Fruit fly (Drosophila melanogaster): ENCODE measurements around the gene Lgr4.

Gene Lgr4

DNA sequence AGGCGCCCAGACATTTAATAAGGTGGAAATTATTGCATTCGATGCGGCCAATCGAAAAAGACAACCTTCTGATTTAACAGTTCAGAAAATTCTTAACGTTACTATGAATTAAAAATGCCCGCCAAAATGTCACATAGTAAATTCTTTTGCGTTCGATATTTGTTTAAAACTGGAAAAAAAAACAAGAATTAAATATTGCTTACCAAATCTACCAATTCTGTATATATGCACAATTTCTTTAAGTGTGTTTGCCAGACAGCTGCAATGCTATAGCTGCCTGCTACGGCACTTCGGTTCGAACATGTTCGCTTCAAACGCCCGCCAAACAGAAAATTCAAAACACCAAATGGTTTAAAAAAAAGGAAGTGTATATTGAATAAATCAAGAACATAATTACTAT, 25.1 kb upstream of the Lgr4 start (continued):
- TF ChIP-seq CG14441 (GFP tag; IDR thresholded peaks at IDR 0.05), result peak; percentile 73
- peak; percentile 56 for TF ChIP-seq CG13624 (GFP tag; optimal IDR thresholded peaks at IDR 0.05)
- peak; percentile 46 for TF ChIP-seq cato (GFP tag; optimal IDR thresholded peaks at IDR 0.05; ENCODE audit: borderline replicate concordance)
- TF ChIP-seq CkIIα-i1 (GFP tag; IDR thresholded peaks at IDR 0.05), result no peak
- TF ChIP-seq CG4854 (GFP tag; optimal IDR thresholded peaks at IDR 0.05), result peak; percentile 49
- TF ChIP-seq Dfd (GFP tag; optimal IDR thresholded peaks at IDR 0.05), result no peak
- peak; percentile 72 for TF ChIP-seq Atf-2 (GFP tag; optimal IDR thresholded peaks at IDR 0.05)
- TF ChIP-seq crol (GFP tag; IDR thresholded peaks at IDR 0.05), result no peak
- peak; percentile 74 for TF ChIP-seq CG17359 (tag; optimal IDR thresholded peaks at IDR 0.05)
- peak; percentile 39 for TF ChIP-seq Sox100B (GFP tag; optimal IDR thresholded peaks at IDR 0.05)
- peak; percentile 45 for TF ChIP-seq CG12236 (GFP tag; optimal IDR thresholded peaks at IDR 0.05)
- no peak for TF ChIP-seq zen2 (GFP tag; IDR thresholded peaks at IDR 0.05; ENCODE audit: partially characterized antibody)
- TF ChIP-seq dimm (GFP tag; IDR thresholded peaks at IDR 0.05), result no peak
- peak; percentile 73 for TF ChIP-seq CG34422 (GFP tag; IDR thresholded peaks at IDR 0.05)
- no peak for TF ChIP-seq Vsx1 (GFP tag; optimal IDR thresholded peaks at IDR 0.05)
- TF ChIP-seq Mrtf (GFP tag; IDR thresholded peaks at IDR 0.05), result peak; percentile 64; the same call in 2 of the 3 replicates
- peak; percentile 47 for TF ChIP-seq CG4730 (GFP tag; IDR thresholded peaks at IDR 0.05)
- TF ChIP-seq grau (tag; optimal IDR thresholded peaks at IDR 0.05), result peak; percentile 51
- TF ChIP-seq CG9437 (GFP tag; optimal IDR thresholded peaks at IDR 0.05), result peak; percentile 34
- TF ChIP-seq CG30431 (GFP tag; optimal IDR thresholded peaks at IDR 0.05), result peak; percentile 16
- TF ChIP-seq Bgb (GFP tag; IDR thresholded peaks at IDR 0.05; ENCODE audit: partially characterized antibody), result no peak
- peak; percentile 72 for TF ChIP-seq CG4424 (GFP tag; optimal IDR thresholded peaks at IDR 0.05)
- peak; percentile 35 for TF ChIP-seq vfl (GFP tag; optimal IDR thresholded peaks at IDR 0.05)
- peak; percentile 60 for TF ChIP-seq bab2 (GFP tag; optimal IDR thresholded peaks at IDR 0.05)
- TF ChIP-seq CG4617 (GFP tag; optimal IDR thresholded peaks at IDR 0.05; ENCODE audit: borderline replicate concordance), result no peak
- TF ChIP-seq CG10565 (GFP tag; optimal IDR thresholded peaks at IDR 0.05), result no peak
- no peak for TF ChIP-seq Hey (tag; optimal IDR thresholded peaks at IDR 0.05)
- peak; percentile 36 for TF ChIP-seq disco-r (GFP tag; optimal IDR thresholded peaks at IDR 0.05)
- TF ChIP-seq CG4820 (GFP tag; optimal IDR thresholded peaks at IDR 0.05), result peak; percentile 51
- peak; percentile 4 for TF ChIP-seq CG12299 (tag; optimal IDR thresholded peaks at IDR 0.05)
- no peak for TF ChIP-seq CG8924 (tag; optimal IDR thresholded peaks at IDR 0.05)
- peak; percentile 65 for TF ChIP-seq H15 (GFP tag; IDR thresholded peaks at IDR 0.05)
- peak; percentile 37 for TF ChIP-seq ap (GFP tag; IDR thresholded peaks at IDR 0.05)
- peak; percentile 22 for TF ChIP-seq CG17802 (tag; optimal IDR thresholded peaks at IDR 0.05)
- TF ChIP-seq CG6689 (GFP tag; IDR thresholded peaks at IDR 0.05), result peak; percentile 69
- TF ChIP-seq Nf-YA (GFP tag; IDR thresholded peaks at IDR 0.05), result peak; percentile 46; the same call in 1 of the 2 replicates
- no peak for TF ChIP-seq yki (optimal IDR thresholded peaks at IDR 0.05)
- peak; percentile 61 for TF ChIP-seq maf-S (GFP tag; optimal IDR thresholded peaks at IDR 0.05)
- TF ChIP-seq gcm2 (GFP tag; optimal IDR thresholded peaks at IDR 0.05), result peak; percentile 18
- peak; percentile 58 for TF ChIP-seq CG8388 (GFP tag; optimal IDR thresholded peaks at IDR 0.05)
- TF ChIP-seq gem (tag; optimal IDR thresholded peaks at IDR 0.05), result peak; percentile 78
- TF ChIP-seq CG3065 (GFP tag; optimal IDR thresholded peaks at IDR 0.05), result peak; percentile 22
- peak; percentile 31 for TF ChIP-seq Asciz (GFP tag; optimal IDR thresholded peaks at IDR 0.05)
- no peak for TF ChIP-seq Fer2 (tag; optimal IDR thresholded peaks at IDR 0.05)
- no peak for TF ChIP-seq CG34224 (GFP tag; IDR thresholded peaks at IDR 0.05; ENCODE audit: partially characterized antibody)
- peak; percentile 56 for TF ChIP-seq CG15514 (GFP tag; optimal IDR thresholded peaks at IDR 0.05)
- TF ChIP-seq cas (GFP tag; IDR thresholded peaks at IDR 0.05), result 0 out of 2 replicates have a peak, but pooled peaks have one; percentile 36
- peak; percentile 34 for TF ChIP-seq en (GFP tag; optimal IDR thresholded peaks at IDR 0.05)
- no peak; the same call in 1 of the 2 replicates for TF ChIP-seq seq (GFP tag; IDR thresholded peaks at IDR 0.05)
- TF ChIP-seq gsb-n (tag; optimal IDR thresholded peaks at IDR 0.05), result peak; percentile 66
- peak; percentile 4 for TF ChIP-seq salm (tag; optimal IDR thresholded peaks at IDR 0.05)

All from whole organism, embryonic.